Fruit fly (Drosophila melanogaster) whole organism, adult: Measurements from ENCODE around the gene CG9316.
A peak's percentile ranks its signal among the peaks of the same experiment; 100 is the strongest.

Experiments used
- CG1620 ChIP-seq: fragments of 200-800 bp; sonication (Bioruptor generic); optimal IDR thresholded peaks from 2 replicates; lab custom pipeline; 2016; ENCODE audit warnings: missing biosample characterization, missing genetic modification characterization
- CG33017 ChIP-seq: fragments of 200-800 bp; sonication (Bioruptor generic); optimal IDR thresholded peaks from 2 replicates; lab custom pipeline; 2018; ENCODE audit warnings: missing biosample characterization, mild to moderate bottlenecking, missing genetic modification characterization, moderate library complexity
- CG7045 ChIP-seq: fragments of 200-800 bp; sonication (Bioruptor generic); optimal IDR thresholded peaks from 2 replicates; lab custom pipeline; 2017; ENCODE audit warnings: missing biosample characterization, mild to moderate bottlenecking, missing genetic modification characterization
- CG7101 ChIP-seq: fragments of 200-800 bp; sonication (Bioruptor generic); optimal IDR thresholded peaks from 2 replicates; lab custom pipeline; 2018; ENCODE audit warnings: missing biosample characterization, mild to moderate bottlenecking, missing genetic modification characterization, moderate library complexity
- Clk ChIP-seq: fragments of 200-800 bp; sonication (Bioruptor generic); optimal IDR thresholded peaks from 2 replicates; lab custom pipeline; 2017; ENCODE audit warnings: missing biosample characterization, missing genetic modification characterization
- Hr96 ChIP-seq: fragments of 200-800 bp; sonication (Bioruptor generic); optimal IDR thresholded peaks from 2 replicates; lab custom pipeline; 2016; ENCODE audit warnings: missing biosample characterization, missing genetic modification characterization
- Mnt ChIP-seq: fragments of 200-800 bp; sonication (Bioruptor generic); optimal IDR thresholded peaks from 2 replicates; lab custom pipeline; 2016; ENCODE audit warnings: missing biosample characterization, mild to moderate bottlenecking, missing genetic modification characterization
- bab1 ChIP-seq: fragments of 200-800 bp; sonication (Bioruptor generic); optimal IDR thresholded peaks from 3 replicates; lab custom pipeline; 2019; ENCODE audit warnings: missing biosample characterization, mild to moderate bottlenecking, missing genetic modification characterization, moderate library complexity
- cic ChIP-seq: fragments of 200-800 bp; sonication (Bioruptor generic); optimal IDR thresholded peaks from 2 replicates; lab custom pipeline; 2017; ENCODE audit warnings: missing biosample characterization, mild to moderate bottlenecking, missing genetic modification characterization, moderate library complexity
- kay ChIP-seq: fragments of 200-800 bp; sonication (Bioruptor generic); peaks from one replicate; lab custom pipeline; 2016; ENCODE audit warnings: missing biosample characterization, missing genetic modification characterization, borderline replicate concordance
- ovo ChIP-seq: fragments of 200-800 bp; sonication (Bioruptor generic); optimal IDR thresholded peaks from 2 replicates; lab custom pipeline; 2016; ENCODE audit warnings: missing biosample characterization, missing genetic modification characterization
- pad ChIP-seq: fragments of 200-800 bp; sonication (Bioruptor generic); optimal IDR thresholded peaks from 3 replicates; lab custom pipeline; 2017; ENCODE audit warnings: missing biosample characterization, missing genetic modification characterization, mild to moderate bottlenecking, moderate library complexity, missing genetic modification reagents
- tj ChIP-seq: fragments of 200-800 bp; sonication (Bioruptor generic); optimal IDR thresholded peaks from 3 replicates; lab custom pipeline; 2017; ENCODE audit warnings: missing biosample characterization, mild to moderate bottlenecking, missing genetic modification characterization, moderate library complexity

- TF ChIP-seq bab1 (GFP tag; lab: Kevin White, UChicago): peak; percentile 5
- peak; percentile 5 for TF ChIP-seq CG7045 (GFP tag; lab: Kevin White, UChicago)
- no peak for TF ChIP-seq kay (GFP tag; lab: Kevin White, UChicago)
- TF ChIP-seq CG7101: peak; percentile 33
- TF ChIP-seq CG1620: no peak
- no peak for TF ChIP-seq cic (GFP tag; lab: Kevin White, UChicago)
- peak; percentile 37 for TF ChIP-seq Hr96 (GFP tag; lab: Kevin White, UChicago)
- no peak for TF ChIP-seq Clk (GFP tag; lab: Kevin White, UChicago)
- TF ChIP-seq pad: peak; percentile 93
- no peak for TF ChIP-seq Mnt (GFP tag; lab: Kevin White, UChicago)
- peak; percentile 5 for TF ChIP-seq tj (GFP tag; lab: Kevin White, UChicago)
- TF ChIP-seq ovo (GFP tag; lab: Kevin White, UChicago): peak; percentile 29
- no peak for TF ChIP-seq CG33017 (tag; lab: Kevin White, UChicago)
These were observed 44.0 kb upstream of the CG9316 start, which contains the start of gene cad for dm6 chr2L:20770242-20770769.
